Worm (Caenorhabditis elegans): ENCODE data around the gene cyp-13A4.

DNA sequence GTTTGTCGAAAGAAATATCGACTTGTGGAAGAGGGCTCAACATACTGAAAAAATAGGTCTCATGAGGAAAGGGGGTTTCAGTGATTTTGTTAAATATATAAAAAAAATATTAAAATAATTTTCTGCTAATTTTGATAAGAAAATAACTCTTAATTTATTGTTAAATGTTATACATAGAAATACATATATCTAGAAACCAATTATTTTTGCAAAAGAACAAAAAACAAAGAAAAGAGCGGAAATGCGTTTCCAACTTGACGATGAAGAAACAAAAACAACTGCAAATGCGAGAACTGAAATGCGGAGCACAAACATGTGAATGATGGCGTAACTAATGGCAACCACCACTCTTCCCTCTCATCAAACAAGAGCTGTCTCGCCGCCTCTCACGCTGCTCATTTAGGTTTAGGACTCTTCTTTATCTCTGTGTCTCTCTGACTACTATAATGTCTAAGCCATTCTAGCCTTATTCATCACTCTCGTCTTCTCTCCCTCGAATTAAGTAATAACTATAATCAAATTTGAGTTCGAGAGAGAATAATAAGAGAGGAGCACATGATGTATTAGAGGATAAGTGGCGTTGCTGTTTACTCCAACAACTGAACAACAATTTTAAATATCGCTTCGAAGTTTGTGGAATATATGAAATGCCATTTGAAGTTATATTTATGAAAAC is 40.9 kb upstream of the cyp-13A4 start, which contains the start of gene arrd-4:
- TF ChIP-seq dmd-4 (tag; optimal IDR thresholded peaks at IDR 0.05) (no peak), nhr-77 (tag; optimal IDR thresholded peaks at IDR 0.05) (no peak), zag-1 (tag; optimal IDR thresholded peaks at IDR 0.05) (no peak), elt-3 (tag; optimal IDR thresholded peaks at IDR 0.05) (no peak), nhr-237 (tag; optimal IDR thresholded peaks at IDR 0.05) (no peak), ama-1 (optimal IDR thresholded peaks at IDR 0.05) (no peak), lin-13 (GFP tag; optimal IDR thresholded peaks at IDR 0.05) (no peak), F13H6.1 (tag; optimal IDR thresholded peaks at IDR 0.05) (no peak), nhr-12 (tag; optimal IDR thresholded peaks at IDR 0.05) (no peak), blmp-1 (tag; optimal IDR thresholded peaks at IDR 0.05; ENCODE audit: insufficient read depth) (no peak), ceh-82 (tag; optimal IDR thresholded peaks at IDR 0.05) (no peak)

Measured in whole organism, L2 larva.